Fruit fly (Drosophila melanogaster) whole organism, pupa: ENCODE data around the gene CG6700.

Experiments used
- CG10348 ChIP-seq: fragments of 200-800 bp; sonication (Bioruptor generic); IDR thresholded peaks from 2 replicates; pipeline ENCODE4 v1.3.6; 2022; ENCODE audit warnings: missing biosample characterization, missing genetic modification characterization
- CG12605 ChIP-seq: fragments of 200-800 bp; sonication (Bioruptor generic); IDR thresholded peaks from 2 replicates; pipeline ENCODE4 v1.3.6; 2022; ENCODE audit warnings: missing biosample characterization, missing genetic modification characterization
- CG13204 ChIP-seq: fragments of 200-800 bp; sonication (Bioruptor generic); optimal IDR thresholded peaks from 2 replicates; lab custom pipeline; 2018; ENCODE audit warnings: missing biosample characterization, mild to moderate bottlenecking, missing genetic modification characterization, moderate library complexity
- CG14655 ChIP-seq: fragments of 200-800 bp; sonication (Bioruptor generic); optimal IDR thresholded peaks from 3 replicates; lab custom pipeline; 2017; ENCODE audit warnings: mild to moderate bottlenecking, missing biosample characterization, missing genetic modification reagents, missing genetic modification characterization
- CG15710 ChIP-seq: fragments of 200-800 bp; sonication (Bioruptor generic); optimal IDR thresholded peaks from 2 replicates; lab custom pipeline; 2018; ENCODE audit warnings: missing biosample characterization, mild to moderate bottlenecking, missing genetic modification characterization, moderate library complexity
- CG17806 ChIP-seq: fragments of 200-800 bp; sonication (Bioruptor generic); optimal IDR thresholded peaks from 2 replicates; lab custom pipeline; 2018; ENCODE audit warnings: missing biosample characterization, mild to moderate bottlenecking, missing genetic modification characterization, moderate library complexity
- CG32121 ChIP-seq: fragments of 200-800 bp; sonication (Bioruptor generic); IDR thresholded peaks from 2 replicates; pipeline ENCODE4 v1.3.6; 2022; ENCODE audit warnings: missing biosample characterization, missing genetic modification characterization
- CG34367 ChIP-seq: fragments of 200-800 bp; sonication (Bioruptor generic); optimal IDR thresholded peaks from 2 replicates; lab custom pipeline; 2018; ENCODE audit warnings: missing biosample characterization, mild to moderate bottlenecking, missing genetic modification characterization
- CG4496 ChIP-seq: fragments of 200-800 bp; sonication (Bioruptor generic); IDR thresholded peaks from 3 replicates; pipeline ENCODE4 v1.3.6; 2022; ENCODE audit warnings: missing biosample characterization, missing genetic modification characterization
- CG8159 ChIP-seq: fragments of 200-800 bp; sonication (Bioruptor generic); optimal IDR thresholded peaks from 3 replicates; lab custom pipeline; 2018; ENCODE audit warnings: missing biosample characterization, mild to moderate bottlenecking, missing genetic modification characterization, moderate library complexity
- CG8301 ChIP-seq: fragments of 200-800 bp; sonication (Bioruptor generic); optimal IDR thresholded peaks from 2 replicates; lab custom pipeline; 2018; ENCODE audit warnings: missing biosample characterization, mild to moderate bottlenecking, missing genetic modification characterization
- CG9948 ChIP-seq: fragments of 200-800 bp; sonication (Bioruptor generic); optimal IDR thresholded peaks from 2 replicates; lab custom pipeline; 2018; ENCODE audit warnings: missing biosample characterization, mild to moderate bottlenecking, missing genetic modification characterization, moderate library complexity
- D1 ChIP-seq: fragments of 200-800 bp; sonication (Bioruptor generic); optimal IDR thresholded peaks from 2 replicates; lab custom pipeline; 2018; ENCODE audit warnings: missing biosample characterization, mild to moderate bottlenecking, missing genetic modification characterization, moderate library complexity
- EcR ChIP-seq: fragments of 200-800 bp; sonication (Bioruptor generic); optimal IDR thresholded peaks from 3 replicates; lab custom pipeline; 2019; ENCODE audit warnings: missing biosample characterization, missing genetic modification characterization, mild to moderate bottlenecking, moderate library complexity, missing genetic modification reagents
- Ets98B ChIP-seq: fragments of 200-800 bp; sonication (Bioruptor generic); IDR thresholded peaks from 2 replicates; pipeline ENCODE4 v1.3.6; 2022; ENCODE audit warnings: missing biosample characterization, missing genetic modification characterization
- Pif1A ChIP-seq: fragments of 200-800 bp; sonication (Bioruptor generic); optimal IDR thresholded peaks from 3 replicates; lab custom pipeline; 2016; ENCODE audit warnings: missing biosample characterization, missing genetic modification characterization
- Pif1B ChIP-seq: fragments of 200-800 bp; sonication (Bioruptor generic); optimal IDR thresholded peaks from 3 replicates; lab custom pipeline; 2016; ENCODE audit warnings: missing biosample characterization, missing genetic modification characterization
- Snoo ChIP-seq: fragments of 200-800 bp; sonication (Bioruptor generic); optimal IDR thresholded peaks from 3 replicates; lab custom pipeline; 2017; ENCODE audit warnings: missing biosample characterization, mild to moderate bottlenecking, missing genetic modification characterization, inconsistent platforms
- fd96Ca ChIP-seq: fragments of 200-800 bp; sonication (Bioruptor generic); IDR thresholded peaks from 3 replicates; pipeline ENCODE4 v1.3.6; 2022; ENCODE audit warnings: missing biosample characterization, missing genetic modification characterization
- gl ChIP-seq: fragments of 200-800 bp; sonication (Bioruptor generic); optimal IDR thresholded peaks from 2 replicates; lab custom pipeline; 2018; ENCODE audit warnings: missing biosample characterization, mild to moderate bottlenecking, missing genetic modification characterization
- rn ChIP-seq: fragments of 200-800 bp; sonication (Bioruptor generic); IDR thresholded peaks from 2 replicates; pipeline ENCODE4 v1.3.6; 2022; ENCODE audit warnings: missing biosample characterization, missing genetic modification characterization

Gene CG6700

DNA sequence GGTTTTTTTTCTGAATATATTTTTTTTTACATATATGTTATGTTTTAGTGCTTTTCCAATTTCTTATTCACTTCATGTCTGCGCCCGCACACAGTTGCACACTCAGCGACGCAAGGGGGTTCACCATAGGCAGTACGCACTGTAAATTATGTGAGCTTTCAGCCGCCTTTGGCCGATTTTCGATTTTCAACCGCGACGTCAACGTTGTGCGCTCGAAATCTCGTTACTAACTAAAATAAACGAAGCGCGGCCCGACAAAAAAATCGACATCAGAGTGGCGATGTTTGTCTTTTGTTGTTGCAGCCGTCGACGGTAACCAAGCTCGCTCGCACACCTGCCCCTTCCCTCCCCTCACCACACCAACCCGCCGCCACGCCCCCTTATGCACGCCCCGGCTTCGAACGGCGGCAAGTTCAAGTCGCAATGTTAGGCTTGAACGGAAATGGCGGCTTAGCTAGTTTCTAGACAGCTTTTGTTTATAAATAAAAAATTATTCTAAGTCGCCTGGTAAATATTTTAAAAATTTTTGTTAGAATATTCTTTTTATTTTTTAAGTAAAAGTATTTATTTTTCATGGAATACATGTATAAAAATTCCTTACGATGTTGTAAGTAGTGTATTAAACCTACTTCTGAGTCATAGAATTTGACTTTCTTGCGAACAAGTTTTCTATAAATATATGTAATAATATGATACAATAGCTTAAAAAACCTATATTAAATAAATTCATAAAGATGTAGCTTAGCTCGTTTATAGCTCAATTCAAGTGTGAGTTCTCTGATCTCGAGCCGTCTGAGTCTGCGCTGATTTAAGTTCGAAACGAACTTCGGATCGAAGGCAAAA, 41.3 kb downstream of the CG6700 start, which contains the start of gene CG31869:
TSS of gene CG31869 (minus strand) at position 233 of the 843 bp plus-strand sequence.
- TF ChIP-seq CG17806 (tag; lab: Kevin White, UChicago) (peak; percentile 7), Pif1A (GFP tag; lab: Kevin White, UChicago) (peak; percentile 30), CG9948 (tag; lab: Kevin White, UChicago) (peak; percentile 7), CG32121 (peak; percentile 52), CG4496 (GFP tag; lab: Robert Waterston, UW) (peak; percentile 63; the same call in 2 of the 3 replicates), CG12605 (no peak), CG34367 (peak; percentile 10), CG14655 (peak; percentile 11), CG13204 (GFP tag; lab: Kevin White, UChicago) (peak; percentile 78), EcR (GFP tag; lab: Kevin White, UChicago) (no peak), fd96Ca (GFP tag; lab: Robert Waterston, UW) (peak; percentile 63; the same call in 1 of the 3 replicates), Ets98B (GFP tag; lab: Robert Waterston, UW) (peak; percentile 43; the same call in 1 of the 2 replicates), CG8159 (peak; percentile 6), CG15710 (tag; lab: Kevin White, UChicago) (no peak), CG8301 (tag; lab: Kevin White, UChicago) (no peak), gl (tag; lab: Kevin White, UChicago) (peak; percentile 4), Pif1B (GFP tag; lab: Kevin White, UChicago) (peak; percentile 19), D1 (tag; lab: Kevin White, UChicago) (no peak), rn (GFP tag; lab: Robert Waterston, UW) (0 out of 2 replicates have a peak, but pooled peaks have one; percentile 14), CG10348 (no peak)

DNA sequence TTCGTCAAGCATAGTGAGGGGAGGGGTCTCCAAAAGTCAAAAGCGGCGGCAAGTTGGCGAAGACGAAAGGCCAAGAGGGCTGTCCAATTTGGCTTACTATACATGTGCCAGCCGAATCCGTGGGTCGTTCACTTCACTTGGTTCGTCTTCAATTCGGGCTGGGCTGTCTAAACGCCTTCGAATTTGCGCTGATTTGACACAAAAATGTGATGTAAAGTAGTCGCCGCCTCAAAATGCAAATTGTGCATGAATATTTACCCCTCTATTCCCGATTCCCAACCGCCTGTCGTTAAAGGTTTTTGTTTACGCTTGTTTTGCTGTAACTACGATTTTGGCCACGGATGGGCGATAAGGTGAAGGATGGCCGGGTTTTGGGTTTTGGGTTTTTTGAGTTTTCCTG, 46.7 kb downstream of the CG6700 start:
- TF ChIP-seq CG34367 (no peak), Pif1A (GFP tag; lab: Kevin White, UChicago) (no peak), CG17806 (tag; lab: Kevin White, UChicago) (no peak), CG8301 (tag; lab: Kevin White, UChicago) (no peak), rn (GFP tag; lab: Robert Waterston, UW) (no peak), CG8159 (no peak), gl (tag; lab: Kevin White, UChicago) (no peak), Pif1B (GFP tag; lab: Kevin White, UChicago) (no peak)

DNA sequence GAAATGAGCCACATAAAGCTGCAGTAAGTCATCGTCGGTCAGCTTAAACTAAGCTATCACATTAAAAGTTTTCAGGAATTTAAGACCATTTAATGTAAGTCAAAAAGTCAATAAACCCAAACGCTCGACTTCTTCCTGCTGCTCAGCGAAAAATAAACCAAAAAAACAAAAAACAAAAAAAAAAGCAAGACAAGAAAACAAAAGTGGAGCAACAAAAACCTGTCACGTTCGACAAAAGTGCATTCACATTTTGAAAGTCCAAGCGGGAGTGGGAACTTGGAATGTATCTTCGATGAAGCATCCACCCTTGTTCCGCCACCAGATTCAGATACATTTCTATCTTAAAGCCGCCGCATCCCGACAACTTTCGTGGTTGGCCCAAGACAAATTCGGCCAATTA, 48.4 kb downstream of the CG6700 start:
- TF ChIP-seq CG8159 (peak; percentile 35), CG15710 (tag; lab: Kevin White, UChicago) (peak; percentile 36), gl (tag; lab: Kevin White, UChicago) (peak; percentile 56), EcR (GFP tag; lab: Kevin White, UChicago) (peak; percentile 46), CG4496 (GFP tag; lab: Robert Waterston, UW) (no peak), Pif1A (GFP tag; lab: Kevin White, UChicago) (peak; percentile 29), Pif1B (GFP tag; lab: Kevin White, UChicago) (peak; percentile 42), CG17806 (tag; lab: Kevin White, UChicago) (no peak), CG13204 (GFP tag; lab: Kevin White, UChicago) (no peak), Snoo (tag; lab: Kevin White, UChicago) (peak; percentile 9)

DNA sequence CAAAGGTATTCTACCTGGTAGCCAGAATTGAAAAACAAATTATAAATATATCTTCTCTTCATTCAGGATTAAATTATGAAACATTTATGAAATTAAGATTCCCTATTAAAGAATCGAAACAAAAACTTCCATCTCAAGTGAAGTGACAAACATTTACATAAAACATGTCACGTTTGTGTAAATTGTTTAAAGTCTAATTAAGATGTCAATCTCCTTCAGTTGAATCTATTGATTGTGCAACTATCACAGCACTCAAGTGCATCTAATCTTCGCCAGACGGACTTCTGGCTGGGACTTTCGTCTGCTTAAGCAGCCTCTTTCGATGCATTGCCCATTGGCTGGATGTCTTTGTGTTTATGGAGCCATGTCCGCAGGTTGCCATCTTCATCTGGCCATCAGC, 50.3 kb downstream of the CG6700 start:
- TF ChIP-seq CG14655 (peak; percentile 53), CG9948 (tag; lab: Kevin White, UChicago) (peak; percentile 46), CG15710 (tag; lab: Kevin White, UChicago) (no peak), Pif1A (GFP tag; lab: Kevin White, UChicago) (no peak)

DNA sequence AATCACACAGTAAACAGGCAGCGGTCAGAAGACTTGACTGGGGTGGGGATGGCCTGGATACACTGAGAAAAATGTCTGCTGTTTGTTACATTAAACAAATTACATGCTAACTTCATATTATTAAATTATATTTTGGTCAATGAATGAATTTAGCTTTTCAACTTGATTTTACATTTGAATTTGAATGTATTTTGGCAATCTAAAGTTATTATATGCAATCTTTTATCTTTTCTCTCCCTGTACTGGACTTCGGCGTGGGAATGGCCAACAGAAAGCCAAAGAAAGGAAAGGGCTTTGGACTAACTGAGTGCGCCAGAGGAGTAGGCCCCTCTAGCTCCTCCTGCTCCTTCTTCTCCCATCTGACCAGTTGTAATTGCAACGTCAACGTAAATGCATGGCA, 51.1 kb downstream of the CG6700 start:
- TF ChIP-seq Pif1A (GFP tag; lab: Kevin White, UChicago) (peak; percentile 71), CG12605 (no peak; the same call in 1 of the 2 replicates), gl (tag; lab: Kevin White, UChicago) (peak; percentile 29), CG34367 (peak; percentile 18), EcR (GFP tag; lab: Kevin White, UChicago) (peak; percentile 11), CG17806 (tag; lab: Kevin White, UChicago) (peak; percentile 66), CG15710 (tag; lab: Kevin White, UChicago) (peak; percentile 49), CG13204 (GFP tag; lab: Kevin White, UChicago) (no peak), CG8301 (tag; lab: Kevin White, UChicago) (peak; percentile 38), Ets98B (GFP tag; lab: Robert Waterston, UW) (no peak), CG10348 (no peak), CG9948 (tag; lab: Kevin White, UChicago) (peak; percentile 58), D1 (tag; lab: Kevin White, UChicago) (no peak), CG32121 (no peak), fd96Ca (GFP tag; lab: Robert Waterston, UW) (peak; percentile 57; the same call in 1 of the 3 replicates), rn (GFP tag; lab: Robert Waterston, UW) (no peak), Pif1B (GFP tag; lab: Kevin White, UChicago) (peak; percentile 57), CG4496 (GFP tag; lab: Robert Waterston, UW) (no peak; the same call in 2 of the 3 replicates), CG8159 (peak; percentile 44), CG14655 (peak; percentile 66), Snoo (tag; lab: Kevin White, UChicago) (peak; percentile 76)
